Worm (Caenorhabditis elegans) whole organism, L1 larva: Measurements from ENCODE around the gene B0252.8.

Source experiments
- ama-1 ChIP-seq: fragments of 150-350 bp; optimal IDR thresholded peaks from 2 replicates; lab custom pipeline; 2014
- ets-5 ChIP-seq: fragments of 200-800 bp; sonication (Bioruptor generic); IDR thresholded peaks from 2 replicates; pipeline ENCODE4 v1.3.6; 2022; ENCODE audit warnings: missing genetic modification characterization, missing compliant biosample characterization
- nhr-237 ChIP-seq: fragments of 150-350 bp; optimal IDR thresholded peaks from 2 replicates; lab custom pipeline; 2014; ENCODE audit warnings: missing biosample characterization, missing genetic modification characterization
- pqm-1 ChIP-seq: sonication (generic microtip); optimal IDR thresholded peaks from 3 replicates; lab custom pipeline; 2017; ENCODE audit warnings: missing biosample characterization, missing genetic modification characterization
- skn-1 ChIP-seq: fragments of 150-350 bp; optimal IDR thresholded peaks from 2 replicates; lab custom pipeline; 2014; ENCODE audit warnings: missing biosample characterization, missing genetic modification characterization
- snpc-4 ChIP-seq: fragments of 150-350 bp; optimal IDR thresholded peaks from 2 replicates; lab custom pipeline; 2014; ENCODE audit warnings: missing biosample characterization, missing genetic modification characterization

DNA sequence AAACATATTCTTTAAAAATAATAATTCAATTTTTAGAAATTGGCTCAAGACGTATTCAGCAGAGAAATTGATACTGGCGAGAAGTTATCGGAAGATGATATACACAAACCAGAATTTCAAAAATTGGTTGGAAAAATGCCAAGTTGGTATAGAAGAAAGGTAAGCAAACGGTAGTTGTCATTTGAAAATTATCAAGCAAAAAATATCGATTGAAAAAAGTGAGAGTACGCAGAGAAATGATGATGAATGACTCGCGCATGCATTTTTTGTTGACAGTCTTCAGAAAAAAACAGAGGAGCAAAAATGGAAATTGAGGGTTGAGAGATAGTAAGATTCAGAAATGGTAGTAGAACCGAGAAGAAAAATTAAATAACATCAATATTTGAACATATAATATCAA, 17.0 kb downstream of the B0252.8 start:
- no peak for TF ChIP-seq nhr-237
- TF ChIP-seq snpc-4 (tag; lab: Kevin White, UChicago) = no peak
- no peak for TF ChIP-seq pqm-1
- TF ChIP-seq ama-1 (lab: Kevin White, UChicago) = no peak
- no peak for TF ChIP-seq skn-1 (tag; lab: Kevin White, UChicago)
- no peak for TF ChIP-seq ets-5 (GFP tag; lab: Robert Waterston, UW)
